Fruit fly (Drosophila melanogaster): Measurements from ENCODE around the gene mRpL1.

dm6 chr3R:8251532-8251931 lies 49.7 kb upstream of the mRpL1 start:
- TF ChIP-seq pad (GFP tag; optimal IDR thresholded peaks at IDR 0.05) (no peak), CG7045 (GFP tag; optimal IDR thresholded peaks at IDR 0.05) (no peak), Mnt (GFP tag; optimal IDR thresholded peaks at IDR 0.05) (no peak), cic (GFP tag; optimal IDR thresholded peaks at IDR 0.05) (no peak), Clk (GFP tag; optimal IDR thresholded peaks at IDR 0.05) (no peak)

All from whole organism, adult.